Worm (Caenorhabditis elegans) whole organism, L4 larva: ENCODE data around the gene mrpl-55.

Experiments
- ama-1 ChIP-seq: fragments of 150-350 bp; optimal IDR thresholded peaks from 2 replicates; lab custom pipeline; 2014; ENCODE audit warnings: inconsistent platforms, mixed read lengths
- lim-7 ChIP-seq: fragments of 200-800 bp; sonication (Bioruptor generic); IDR thresholded peaks from 2 replicates; pipeline ENCODE4 v1.3.6; 2022; ENCODE audit warnings: missing genetic modification characterization, missing compliant biosample characterization
- lin-13 ChIP-seq: fragments of 150-350 bp; optimal IDR thresholded peaks from 2 replicates; lab custom pipeline; 2014; ENCODE audit warnings: missing biosample characterization, missing genetic modification reagents, missing genetic modification characterization
- nhr-10 ChIP-seq: fragments of 150-350 bp; optimal IDR thresholded peaks from 2 replicates; lab custom pipeline; 2014; ENCODE audit warnings: missing biosample characterization, missing genetic modification characterization
- skn-1 ChIP-seq: fragments of 150-350 bp; optimal IDR thresholded peaks from 2 replicates; lab custom pipeline; 2014; ENCODE audit warnings: missing biosample characterization, missing genetic modification characterization

- TF ChIP-seq lin-13 (GFP tag; lab: Kevin White, UChicago): no peak
- TF ChIP-seq nhr-10: no peak
- no peak for TF ChIP-seq skn-1
- no peak for TF ChIP-seq lim-7 (GFP tag; lab: Robert Waterston, UW)
- TF ChIP-seq ama-1 (lab: Kevin White, UChicago): peak; percentile 6
These were observed 24.1 kb upstream of the mrpl-55 start, which contains the start of gene eri-1 for ce11 chrIV:419674-420073.
